Worm (Caenorhabditis elegans) whole organism, L2 larva: ENCODE data around the gene fbxa-15.

Experiments
- C34F6.9 ChIP-seq: fragments of 150-350 bp; optimal IDR thresholded peaks from 2 replicates; lab custom pipeline; 2014; ENCODE audit warnings: missing biosample characterization, missing genetic modification characterization
- R02D3.7 ChIP-seq: fragments of 150-350 bp; optimal IDR thresholded peaks from 2 replicates; lab custom pipeline; 2014; ENCODE audit warnings: missing biosample characterization, missing genetic modification characterization
- Y55F3AM.14 ChIP-seq: fragments of 200-800 bp; sonication (Bioruptor generic); optimal IDR thresholded peaks from 2 replicates; lab custom pipeline; 2018; ENCODE audit warnings: mild to moderate bottlenecking, missing genetic modification characterization, missing compliant biosample characterization
- ZK546.5 ChIP-seq: sonication (generic microtip); optimal IDR thresholded peaks from 2 replicates; lab custom pipeline; 2017; ENCODE audit warnings: missing biosample characterization, missing genetic modification characterization
- ama-1 ChIP-seq: fragments of 150-350 bp; optimal IDR thresholded peaks from 2 replicates; lab custom pipeline; 2018; ENCODE audit warnings: inconsistent platforms
- blmp-1 ChIP-seq: sonication (generic microtip); optimal IDR thresholded peaks from 2 replicates; lab custom pipeline; 2017; ENCODE audit warnings: missing genetic modification characterization, mild to moderate bottlenecking, missing compliant biosample characterization, antibody characterized with exemption, moderate library complexity; ENCODE audit not compliant: insufficient read depth
- ceh-16 ChIP-seq: fragments of 150-350 bp; optimal IDR thresholded peaks from 2 replicates; lab custom pipeline; 2014; ENCODE audit warnings: missing biosample characterization, missing genetic modification characterization
- ceh-82 ChIP-seq: fragments of 150-350 bp; optimal IDR thresholded peaks from 2 replicates; lab custom pipeline; 2014; ENCODE audit warnings: missing biosample characterization, missing genetic modification characterization
- crh-2 ChIP-seq: sonication (generic microtip); optimal IDR thresholded peaks from 2 replicates; lab custom pipeline; 2017; ENCODE audit warnings: missing biosample characterization, missing genetic modification characterization
- dmd-4 ChIP-seq: sonication (generic microtip); optimal IDR thresholded peaks from 2 replicates; lab custom pipeline; 2017; ENCODE audit warnings: missing biosample characterization, missing genetic modification characterization
- elt-3 ChIP-seq: sonication (generic microtip); optimal IDR thresholded peaks from 2 replicates; lab custom pipeline; 2017; ENCODE audit warnings: missing biosample characterization, missing genetic modification characterization
- fos-1 ChIP-seq: fragments of 150-350 bp; optimal IDR thresholded peaks from 2 replicates; lab custom pipeline; 2014; ENCODE audit warnings: missing biosample characterization, missing genetic modification characterization
- lin-13 ChIP-seq: fragments of 150-350 bp; optimal IDR thresholded peaks from 2 replicates; lab custom pipeline; 2014; ENCODE audit warnings: missing biosample characterization, missing genetic modification reagents, missing genetic modification characterization
- lin-39 ChIP-seq: fragments of 150-350 bp; optimal IDR thresholded peaks from 2 replicates; lab custom pipeline; 2014; ENCODE audit warnings: missing biosample characterization, missing genetic modification reagents, missing genetic modification characterization
- lsy-2 ChIP-seq, 2 experiments: fragments of 150-350 bp in 1 of 2; sonication (generic microtip) in 1 of 2; optimal IDR thresholded peaks; 2 replicates each; lab custom pipeline; 2014 to 2017; ENCODE audit warnings: missing biosample characterization in 2 of 2, missing genetic modification characterization in 2 of 2
- mab-5 ChIP-seq: fragments of 150-350 bp; optimal IDR thresholded peaks from 2 replicates; lab custom pipeline; 2014; ENCODE audit warnings: missing biosample characterization, missing genetic modification characterization
- mdl-1 ChIP-seq, 2 experiments: fragments of 150-350 bp in 1 of 2; sonication (generic microtip) in 1 of 2; optimal IDR thresholded peaks; 2 replicates each; lab custom pipeline; 2017; ENCODE audit warnings: missing biosample characterization in 2 of 2, missing genetic modification characterization in 2 of 2
- nhr-10 ChIP-seq: sonication (generic microtip); optimal IDR thresholded peaks from 2 replicates; lab custom pipeline; 2017; ENCODE audit warnings: missing biosample characterization, missing genetic modification characterization
- nhr-11 ChIP-seq: fragments of 150-350 bp; optimal IDR thresholded peaks from 2 replicates; lab custom pipeline; 2014; ENCODE audit warnings: missing biosample characterization, missing genetic modification characterization
- nhr-12 ChIP-seq: fragments of 150-350 bp; optimal IDR thresholded peaks from 2 replicates; lab custom pipeline; 2014; ENCODE audit warnings: missing biosample characterization, missing genetic modification characterization
- nhr-129 ChIP-seq: fragments of 150-350 bp; optimal IDR thresholded peaks from 2 replicates; lab custom pipeline; 2014; ENCODE audit warnings: missing biosample characterization, missing genetic modification characterization
- nhr-21 ChIP-seq: fragments of 150-350 bp; optimal IDR thresholded peaks from 2 replicates; lab custom pipeline; 2014; ENCODE audit warnings: missing biosample characterization, missing genetic modification characterization
- nhr-23 ChIP-seq: fragments of 150-350 bp; optimal IDR thresholded peaks from 2 replicates; lab custom pipeline; 2014; ENCODE audit warnings: missing biosample characterization, missing genetic modification reagents, missing genetic modification characterization
- nhr-6 ChIP-seq: fragments of 150-350 bp; optimal IDR thresholded peaks from 2 replicates; lab custom pipeline; 2014; ENCODE audit warnings: missing biosample characterization, missing genetic modification characterization
- nhr-77 ChIP-seq: fragments of 150-350 bp; optimal IDR thresholded peaks from 2 replicates; lab custom pipeline; 2014; ENCODE audit warnings: missing biosample characterization, missing genetic modification characterization
- peb-1 ChIP-seq: fragments of 150-350 bp; optimal IDR thresholded peaks from 2 replicates; lab custom pipeline; 2014; ENCODE audit warnings: missing biosample characterization, missing genetic modification characterization
- skn-1 ChIP-seq: sonication (generic microtip); optimal IDR thresholded peaks from 2 replicates; lab custom pipeline; 2017; ENCODE audit warnings: missing biosample characterization, missing genetic modification characterization
- sma-3 ChIP-seq: sonication (generic microtip); optimal IDR thresholded peaks from 2 replicates; lab custom pipeline; 2016; ENCODE audit warnings: missing genetic modification reagents, missing genetic modification characterization, missing compliant biosample characterization
- sma-9 ChIP-seq, 2 experiments: fragments of 150-350 bp in 1 of 2; sonication (generic microtip) in 1 of 2; optimal IDR thresholded peaks; 2 replicates each; lab custom pipeline; 2014 to 2016; ENCODE audit warnings: missing genetic modification characterization in 2 of 2, mild to moderate bottlenecking in 1 of 2, missing biosample characterization in 1 of 2, missing compliant biosample characterization in 1 of 2, missing genetic modification reagents in 1 of 2, moderate library complexity in 1 of 2
- unc-39 ChIP-seq: fragments of 150-350 bp; optimal IDR thresholded peaks from 2 replicates; lab custom pipeline; 2014; ENCODE audit warnings: missing biosample characterization, missing genetic modification characterization
- zag-1 ChIP-seq: fragments of 150-350 bp; optimal IDR thresholded peaks from 2 replicates; lab custom pipeline; 2014; ENCODE audit warnings: missing biosample characterization, missing genetic modification characterization
- ztf-11 ChIP-seq: sonication (generic microtip); optimal IDR thresholded peaks from 2 replicates; lab custom pipeline; 2017; ENCODE audit warnings: missing biosample characterization, missing genetic modification characterization
- ztf-4 ChIP-seq: fragments of 150-350 bp; optimal IDR thresholded peaks from 2 replicates; lab custom pipeline; 2014; ENCODE audit warnings: missing biosample characterization, missing genetic modification characterization

fbxa-15 gene

ce11 chrIII:1349313-1349712, 27.9 kb upstream of the fbxa-15 start, which contains the start of gene fbxa-25:
Gene fbxa-25, minus strand, starts transcription at chrIII:1349450.
- TF ChIP-seq nhr-10 (tag; lab: Kevin White, UChicago) = no peak
- no peak for TF ChIP-seq ceh-82 (tag; lab: Kevin White, UChicago)
- TF ChIP-seq fos-1 (tag; lab: Kevin White, UChicago) = peak; percentile 52
- TF ChIP-seq lin-39 (tag; lab: Kevin White, UChicago) = no peak
- TF ChIP-seq blmp-1 (tag; lab: Kevin White, UChicago) = no peak
- no peak for TF ChIP-seq ztf-4
- no peak for TF ChIP-seq sma-3 (GFP tag; lab: Kevin White, UChicago)
- TF ChIP-seq, all 48 proteins: peak for 1

- TF ChIP-seq mdl-1 (tag; optimal IDR thresholded peaks at IDR 0.05; lab: Kevin White, UChicago) = no peak
- TF ChIP-seq sma-9 (GFP tag; optimal IDR thresholded peaks at IDR 0.05; lab: Kevin White, UChicago) = no peak
- no peak for TF ChIP-seq sma-9 (tag; optimal IDR thresholded peaks at IDR 0.05; lab: Kevin White, UChicago)
These were observed 26.1 kb upstream of the fbxa-15 start, which contains the start of gene Y82E9BL.5 for ce11 chrIII:1347539-1347938. Gene Y82E9BL.5, minus strand, starts transcription at chrIII:1347639.

ce11 chrIII:1347003-1347402, 25.5 kb upstream of the fbxa-15 start:
- TF ChIP-seq dmd-4 (tag; lab: Kevin White, UChicago) = no peak
- TF ChIP-seq nhr-21 (tag; lab: Kevin White, UChicago) = no peak
- TF ChIP-seq nhr-12 = no peak
- TF ChIP-seq peb-1 (tag; lab: Kevin White, UChicago) = no peak
- TF ChIP-seq ZK546.5 (tag; lab: Kevin White, UChicago) = no peak
- TF ChIP-seq ztf-11 (tag; lab: Kevin White, UChicago) = no peak
- TF ChIP-seq nhr-77 = no peak
- TF ChIP-seq nhr-6 (tag; lab: Kevin White, UChicago) = no peak
- TF ChIP-seq sma-3 (GFP tag; lab: Kevin White, UChicago) = no peak
- TF ChIP-seq unc-39 (tag; lab: Kevin White, UChicago) = no peak
- TF ChIP-seq C34F6.9 = no peak
- no peak for TF ChIP-seq lin-39 (tag; lab: Kevin White, UChicago)
- no peak for TF ChIP-seq R02D3.7 (tag; lab: Kevin White, UChicago)
- TF ChIP-seq, all 48 proteins: peak for 0

- no peak for TF ChIP-seq blmp-1 (tag; lab: Kevin White, UChicago)
- no peak for TF ChIP-seq lin-39 (tag; lab: Kevin White, UChicago)
- TF ChIP-seq lsy-2 (tag; optimal IDR thresholded peaks at IDR 0.05; lab: Kevin White, UChicago) = no peak
- TF ChIP-seq nhr-129 (tag; lab: Kevin White, UChicago) = no peak
- no peak for TF ChIP-seq lin-13 (GFP tag; lab: Kevin White, UChicago)
- TF ChIP-seq fos-1 (tag; lab: Kevin White, UChicago) = no peak
- no peak for TF ChIP-seq sma-9 (GFP tag; optimal IDR thresholded peaks at IDR 0.05; lab: Kevin White, UChicago)
- TF ChIP-seq sma-9 (tag; optimal IDR thresholded peaks at IDR 0.05; lab: Kevin White, UChicago) = no peak
- TF ChIP-seq ztf-4 = no peak
- TF ChIP-seq mdl-1 (tag; optimal IDR thresholded peaks at IDR 0.05; lab: Kevin White, UChicago) = no peak
- TF ChIP-seq nhr-11 (tag; lab: Kevin White, UChicago) = no peak
- TF ChIP-seq ama-1 (lab: Kevin White, UChicago) = no peak
- no peak for TF ChIP-seq elt-3 (tag; lab: Kevin White, UChicago)
- no peak for TF ChIP-seq zag-1
- TF ChIP-seq nhr-21 (tag; lab: Kevin White, UChicago) = no peak
- no peak for TF ChIP-seq ztf-11 (tag; lab: Kevin White, UChicago)
- TF ChIP-seq Y55F3AM.14 (GFP tag; lab: Kevin White, UChicago) = no peak
- TF ChIP-seq nhr-10 (tag; lab: Kevin White, UChicago) = no peak
- no peak for TF ChIP-seq mab-5 (tag; lab: Kevin White, UChicago)
- TF ChIP-seq crh-2 = no peak
These were observed 24.2 kb upstream of the fbxa-15 start, which contains the start of gene Y82E9BL.6 for ce11 chrIII:1345694-1346093. Gene Y82E9BL.6, minus strand, starts transcription at chrIII:1345794.

- TF ChIP-seq skn-1 (tag; lab: Kevin White, UChicago) = no peak
- no peak for TF ChIP-seq nhr-23 (tag; lab: Kevin White, UChicago)
- TF ChIP-seq nhr-10 (tag; lab: Kevin White, UChicago) = no peak
- no peak for TF ChIP-seq ceh-16 (tag; lab: Kevin White, UChicago)
- TF ChIP-seq nhr-77 = no peak
- TF ChIP-seq lsy-2 (tag; optimal IDR thresholded peaks at IDR 0.05; lab: Kevin White, UChicago) = no peak
- TF ChIP-seq elt-3 (tag; lab: Kevin White, UChicago) = no peak
- TF ChIP-seq nhr-21 (tag; lab: Kevin White, UChicago) = no peak
- TF ChIP-seq, all 48 proteins: peak for 0
These were observed 21.5 kb upstream of the fbxa-15 start, which contains the start of gene fbxa-27 for ce11 chrIII:1342919-1343419. Gene fbxa-27, plus strand, starts transcription at chrIII:1342969.
